Fruit fly (Drosophila melanogaster) whole organism, prepupa: ENCODE results near the gene NijB.

Source experiments
- Blimp-1 ChIP-seq: fragments of 200-800 bp; sonication (Bioruptor generic); optimal IDR thresholded peaks from 3 replicates; lab custom pipeline; 2017; ENCODE audit warnings: missing biosample characterization, missing genetic modification characterization, mild to moderate bottlenecking, moderate library complexity, missing genetic modification reagents
- CG10631 ChIP-seq: fragments of 200-800 bp; sonication (Bioruptor generic); optimal IDR thresholded peaks from 2 replicates; lab custom pipeline; 2016; ENCODE audit warnings: missing biosample characterization, missing genetic modification characterization
- CG3032 ChIP-seq: fragments of 200-800 bp; optimal IDR thresholded peaks from 2 replicates; lab custom pipeline; 2019; ENCODE audit warnings: missing biosample characterization, mild to moderate bottlenecking, missing genetic modification characterization, moderate library complexity
- CG3919 ChIP-seq: fragments of 200-800 bp; sonication (Bioruptor generic); optimal IDR thresholded peaks from 3 replicates; lab custom pipeline; 2016; ENCODE audit warnings: missing biosample characterization, missing genetic modification characterization
- Hr38 ChIP-seq: sonication (Bioruptor generic); optimal IDR thresholded peaks from 2 replicates; lab custom pipeline; 2016; ENCODE audit warnings: missing biosample characterization, missing genetic modification characterization
- OdsH ChIP-seq: fragments of 200-800 bp; sonication (Bioruptor generic); optimal IDR thresholded peaks from 3 replicates; lab custom pipeline; 2016; ENCODE audit warnings: missing biosample characterization, missing genetic modification characterization
- Sox102F ChIP-seq: fragments of 200-800 bp; sonication (Bioruptor generic); optimal IDR thresholded peaks from 2 replicates; lab custom pipeline; 2016; ENCODE audit warnings: missing biosample characterization, mild to moderate bottlenecking, missing genetic modification characterization
- salr ChIP-seq, 2 experiments: fragments of 200-800 bp; sonication (Bioruptor generic); optimal IDR thresholded peaks; 3 replicates each; lab custom pipeline; 2016 to 2018; ENCODE audit warnings: missing biosample characterization in 2 of 2, missing genetic modification characterization in 2 of 2, mild to moderate bottlenecking in 1 of 2
- topi ChIP-seq: fragments of 200-800 bp; sonication (Bioruptor generic); optimal IDR thresholded peaks from 3 replicates; lab custom pipeline; 2016; ENCODE audit warnings: missing biosample characterization, missing genetic modification characterization
- vri ChIP-seq: fragments of 200-800 bp; sonication (Bioruptor generic); optimal IDR thresholded peaks from 3 replicates; lab custom pipeline; 2016; ENCODE audit warnings: missing biosample characterization, mild to moderate bottlenecking, missing genetic modification characterization

DNA sequence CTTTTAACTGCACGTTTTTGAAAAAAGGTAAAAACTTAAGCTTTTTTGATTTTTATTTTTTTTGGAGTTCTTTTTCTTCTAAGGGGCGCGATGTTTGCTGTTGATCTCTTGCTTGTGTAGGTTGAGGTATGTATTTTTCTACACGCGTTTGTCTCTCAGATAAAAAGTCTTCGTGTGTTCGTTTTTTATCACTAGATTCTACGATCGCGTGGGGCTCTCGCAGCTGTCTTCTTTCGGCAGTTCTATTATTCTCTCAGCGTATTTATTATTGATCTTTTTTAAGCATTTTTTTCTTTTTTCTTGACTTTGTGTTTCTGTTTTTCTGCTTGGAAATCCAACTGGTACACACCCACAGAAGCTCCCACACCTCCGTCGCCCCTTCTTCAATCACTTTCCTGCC, 2.9 kb downstream of the NijB start:
- TF ChIP-seq Sox102F (GFP tag; lab: Kevin White, UChicago) (no peak), OdsH (GFP tag; lab: Kevin White, UChicago) (no peak), Hr38 (GFP tag; lab: Kevin White, UChicago) (no peak), vri (GFP tag; lab: Kevin White, UChicago) (no peak), topi (GFP tag; lab: Kevin White, UChicago) (no peak), CG3919 (GFP tag; lab: Kevin White, UChicago) (no peak), CG10631 (no peak), salr (GFP tag; optimal IDR thresholded peaks at IDR 0.05; lab: Kevin White, UChicago) (no peak), Blimp-1 (GFP tag; lab: Kevin White, UChicago) (no peak), CG3032 (no peak)
